Worm (Caenorhabditis elegans) whole organism, L2 larva: ENCODE results near the gene W08F4.1.
"Not testable (repeated sequence)": the region's sequence is repeated elsewhere in the genome, so short reads cannot be mapped to it uniquely, and the experiment has no call there.

Experiments used
- C34F6.9 ChIP-seq: fragments of 150-350 bp; optimal IDR thresholded peaks from 2 replicates; lab custom pipeline; 2014; ENCODE audit warnings: missing biosample characterization, missing genetic modification characterization
- F13H6.1 ChIP-seq: sonication (generic microtip); optimal IDR thresholded peaks from 2 replicates; lab custom pipeline; 2016; ENCODE audit warnings: missing genetic modification characterization, missing compliant biosample characterization
- R02D3.7 ChIP-seq: fragments of 150-350 bp; optimal IDR thresholded peaks from 2 replicates; lab custom pipeline; 2014; ENCODE audit warnings: missing biosample characterization, missing genetic modification characterization
- Y55F3AM.14 ChIP-seq: fragments of 200-800 bp; sonication (Bioruptor generic); optimal IDR thresholded peaks from 2 replicates; lab custom pipeline; 2018; ENCODE audit warnings: mild to moderate bottlenecking, missing genetic modification characterization, missing compliant biosample characterization
- alr-1 ChIP-seq: fragments of 150-350 bp; optimal IDR thresholded peaks from 2 replicates; lab custom pipeline; 2014; ENCODE audit warnings: missing biosample characterization, missing genetic modification characterization
- ama-1 ChIP-seq: fragments of 150-350 bp; optimal IDR thresholded peaks from 2 replicates; lab custom pipeline; 2018; ENCODE audit warnings: inconsistent platforms
- ceh-16 ChIP-seq: fragments of 150-350 bp; optimal IDR thresholded peaks from 2 replicates; lab custom pipeline; 2014; ENCODE audit warnings: missing biosample characterization, missing genetic modification characterization
- crh-2 ChIP-seq: sonication (generic microtip); optimal IDR thresholded peaks from 2 replicates; lab custom pipeline; 2017; ENCODE audit warnings: missing biosample characterization, missing genetic modification characterization
- dmd-4 ChIP-seq: sonication (generic microtip); optimal IDR thresholded peaks from 2 replicates; lab custom pipeline; 2017; ENCODE audit warnings: missing biosample characterization, missing genetic modification characterization
- egl-27 ChIP-seq: sonication (generic microtip); optimal IDR thresholded peaks from 3 replicates; lab custom pipeline; 2017; ENCODE audit warnings: missing biosample characterization, missing genetic modification reagents, missing genetic modification characterization
- elt-1 ChIP-seq: fragments of 150-350 bp; optimal IDR thresholded peaks from 2 replicates; lab custom pipeline; 2014; ENCODE audit warnings: missing biosample characterization, missing genetic modification characterization
- elt-3 ChIP-seq: sonication (generic microtip); optimal IDR thresholded peaks from 2 replicates; lab custom pipeline; 2017; ENCODE audit warnings: missing biosample characterization, missing genetic modification characterization
- fos-1 ChIP-seq: fragments of 150-350 bp; optimal IDR thresholded peaks from 2 replicates; lab custom pipeline; 2014; ENCODE audit warnings: missing biosample characterization, missing genetic modification characterization
- gmeb-1 ChIP-seq: fragments of 150-350 bp; optimal IDR thresholded peaks from 2 replicates; lab custom pipeline; 2014; ENCODE audit warnings: missing biosample characterization, missing genetic modification characterization
- lin-11 ChIP-seq: fragments of 150-350 bp; sonication (generic microtip); optimal IDR thresholded peaks from 2 replicates; lab custom pipeline; 2014; ENCODE audit warnings: missing biosample characterization, missing genetic modification characterization, inconsistent platforms, mixed read lengths
- lin-13 ChIP-seq: fragments of 150-350 bp; optimal IDR thresholded peaks from 2 replicates; lab custom pipeline; 2014; ENCODE audit warnings: missing biosample characterization, missing genetic modification reagents, missing genetic modification characterization
- lin-39 ChIP-seq: fragments of 150-350 bp; optimal IDR thresholded peaks from 2 replicates; lab custom pipeline; 2014; ENCODE audit warnings: missing biosample characterization, missing genetic modification reagents, missing genetic modification characterization
- mab-5 ChIP-seq: fragments of 150-350 bp; optimal IDR thresholded peaks from 2 replicates; lab custom pipeline; 2014; ENCODE audit warnings: missing biosample characterization, missing genetic modification characterization
- nhr-10 ChIP-seq: sonication (generic microtip); optimal IDR thresholded peaks from 2 replicates; lab custom pipeline; 2017; ENCODE audit warnings: missing biosample characterization, missing genetic modification characterization
- nhr-11 ChIP-seq: fragments of 150-350 bp; optimal IDR thresholded peaks from 2 replicates; lab custom pipeline; 2014; ENCODE audit warnings: missing biosample characterization, missing genetic modification characterization
- nhr-129 ChIP-seq: fragments of 150-350 bp; optimal IDR thresholded peaks from 2 replicates; lab custom pipeline; 2014; ENCODE audit warnings: missing biosample characterization, missing genetic modification characterization
- nhr-21 ChIP-seq: fragments of 150-350 bp; optimal IDR thresholded peaks from 2 replicates; lab custom pipeline; 2014; ENCODE audit warnings: missing biosample characterization, missing genetic modification characterization
- peb-1 ChIP-seq: fragments of 150-350 bp; optimal IDR thresholded peaks from 2 replicates; lab custom pipeline; 2014; ENCODE audit warnings: missing biosample characterization, missing genetic modification characterization
- sem-4 ChIP-seq: fragments of 150-350 bp; optimal IDR thresholded peaks from 2 replicates; lab custom pipeline; 2014; ENCODE audit warnings: missing biosample characterization, missing genetic modification reagents, missing genetic modification characterization
- unc-39 ChIP-seq: fragments of 150-350 bp; optimal IDR thresholded peaks from 2 replicates; lab custom pipeline; 2014; ENCODE audit warnings: missing biosample characterization, missing genetic modification characterization
- unc-55 ChIP-seq: fragments of 150-350 bp; sonication (generic microtip); optimal IDR thresholded peaks from 3 replicates; lab custom pipeline; 2014; ENCODE audit warnings: missing biosample characterization, missing genetic modification reagents, missing genetic modification characterization
- zag-1 ChIP-seq: fragments of 150-350 bp; optimal IDR thresholded peaks from 2 replicates; lab custom pipeline; 2014; ENCODE audit warnings: missing biosample characterization, missing genetic modification characterization
- ztf-1 ChIP-seq: fragments of 200-800 bp; sonication (Bioruptor generic); conservative IDR thresholded peaks from 2 replicates; pipeline ENCODE4 v1.3.6; 2022; ENCODE audit warnings: missing genetic modification characterization, missing compliant biosample characterization
- ztf-11 ChIP-seq: sonication (generic microtip); optimal IDR thresholded peaks from 2 replicates; lab custom pipeline; 2017; ENCODE audit warnings: missing biosample characterization, missing genetic modification characterization
- ztf-4 ChIP-seq: fragments of 150-350 bp; optimal IDR thresholded peaks from 2 replicates; lab custom pipeline; 2014; ENCODE audit warnings: missing biosample characterization, missing genetic modification characterization

The W08F4.1 gene

DNA sequence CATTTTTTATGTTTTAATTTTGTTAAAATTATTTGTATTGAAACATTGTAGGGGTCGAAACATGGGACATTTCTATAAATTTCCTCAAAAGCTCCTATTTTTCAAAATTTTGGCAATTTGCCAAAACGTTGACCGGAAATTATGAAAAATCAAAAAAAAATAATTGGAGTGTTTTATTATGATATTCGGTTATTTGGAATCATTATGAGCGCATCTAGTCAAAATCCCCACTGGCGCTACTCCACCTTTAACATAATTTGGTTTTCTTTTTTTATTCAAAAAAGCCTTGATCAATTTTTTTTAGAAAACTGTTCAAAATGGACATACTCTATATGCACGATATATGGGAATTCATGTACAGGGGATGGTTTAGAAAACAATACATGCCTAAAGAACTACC, 11.9 kb downstream of the W08F4.1 start, which contains the start of gene W04H10.2:
Gene W04H10.2, plus strand, starts transcription at position 301 of the 400 bp plus-strand sequence.
- TF ChIP-seq ama-1 (lab: Kevin White, UChicago) (no peak), unc-39 (tag; lab: Kevin White, UChicago) (no peak), ceh-16 (tag; lab: Kevin White, UChicago) (no peak), elt-1 (tag; lab: Kevin White, UChicago) (no peak), C34F6.9 (tag; lab: Kevin White, UChicago) (no peak), lin-11 (tag; lab: Kevin White, UChicago) (no peak), ztf-4 (tag; lab: Kevin White, UChicago) (no peak), ztf-1 (no peak), ztf-11 (tag; lab: Kevin White, UChicago) (no peak), peb-1 (no peak), unc-55 (GFP tag; lab: Kevin White, UChicago) (no peak), F13H6.1 (no peak), nhr-11 (tag; lab: Kevin White, UChicago) (no peak), dmd-4 (no peak), nhr-129 (tag; lab: Kevin White, UChicago) (no peak)

DNA sequence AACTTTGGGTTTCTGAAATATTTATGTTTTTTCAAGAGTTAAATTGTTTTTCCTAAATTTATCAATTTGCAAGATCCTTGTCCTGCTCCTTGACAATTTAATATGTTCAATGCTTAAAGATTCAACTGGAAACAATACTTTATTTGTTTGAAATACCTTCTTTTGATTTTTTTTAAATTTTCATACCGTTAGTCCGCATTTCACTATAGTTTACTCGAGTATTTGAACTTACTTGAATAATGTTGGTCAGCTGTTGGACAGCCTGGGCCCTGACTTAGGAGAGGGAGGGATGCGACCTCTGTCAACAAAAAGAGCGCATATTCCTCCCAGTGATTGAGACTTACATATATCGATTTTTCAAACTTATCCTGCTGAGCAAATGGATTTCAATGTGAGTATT, 12.7 kb downstream of the W08F4.1 start, which contains the start of gene W04H10.5:
Gene W04H10.5, plus strand, starts transcription at position 301 of the 400 bp plus-strand sequence.
- TF ChIP-seq lin-11 (tag; lab: Kevin White, UChicago): no peak
- TF ChIP-seq nhr-21 (tag; lab: Kevin White, UChicago): no peak
- no peak for TF ChIP-seq C34F6.9 (tag; lab: Kevin White, UChicago)
- TF ChIP-seq peb-1: no peak
- no peak for TF ChIP-seq sem-4 (tag; lab: Kevin White, UChicago)
- no peak for TF ChIP-seq crh-2
- TF ChIP-seq lin-39 (tag; lab: Kevin White, UChicago): no peak
- no peak for TF ChIP-seq zag-1 (tag; lab: Kevin White, UChicago)
- TF ChIP-seq R02D3.7 (tag; lab: Kevin White, UChicago): no peak
- TF ChIP-seq ztf-11 (tag; lab: Kevin White, UChicago): no peak
- no peak for TF ChIP-seq ceh-16 (tag; lab: Kevin White, UChicago)
- no peak for TF ChIP-seq dmd-4
- no peak for TF ChIP-seq egl-27 (tag; lab: Kevin White, UChicago)

DNA sequence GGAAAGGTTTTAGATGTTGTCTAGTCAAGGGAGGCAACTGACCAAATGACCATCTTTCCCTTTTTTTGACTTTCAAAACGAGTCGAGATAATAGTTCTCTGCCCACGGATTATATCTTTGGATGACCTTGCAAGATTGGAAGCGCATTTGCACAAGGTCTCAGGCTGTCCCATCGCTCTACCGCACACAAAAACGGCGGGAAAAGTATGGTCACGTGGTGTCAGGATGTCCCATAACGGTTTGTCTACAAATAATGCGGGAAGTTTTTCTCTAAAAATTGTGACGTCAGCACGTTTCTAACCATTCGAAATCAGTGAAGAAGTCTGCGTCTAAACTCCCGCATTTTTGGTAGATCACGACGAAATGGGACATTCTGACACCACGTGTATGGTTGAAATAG, 15.0 kb downstream of the W08F4.1 start, which contains the start of gene W04H10.6:
Gene W04H10.6, minus strand, starts transcription at position 101 of the 400 bp plus-strand sequence.
- TF ChIP-seq lin-11 (tag; lab: Kevin White, UChicago): no peak
- TF ChIP-seq sem-4 (tag; lab: Kevin White, UChicago): no peak
- TF ChIP-seq nhr-10 (tag; lab: Kevin White, UChicago): no peak
- TF ChIP-seq lin-13 (GFP tag; lab: Kevin White, UChicago): no peak
- TF ChIP-seq, all 48 proteins: peak for 0

DNA sequence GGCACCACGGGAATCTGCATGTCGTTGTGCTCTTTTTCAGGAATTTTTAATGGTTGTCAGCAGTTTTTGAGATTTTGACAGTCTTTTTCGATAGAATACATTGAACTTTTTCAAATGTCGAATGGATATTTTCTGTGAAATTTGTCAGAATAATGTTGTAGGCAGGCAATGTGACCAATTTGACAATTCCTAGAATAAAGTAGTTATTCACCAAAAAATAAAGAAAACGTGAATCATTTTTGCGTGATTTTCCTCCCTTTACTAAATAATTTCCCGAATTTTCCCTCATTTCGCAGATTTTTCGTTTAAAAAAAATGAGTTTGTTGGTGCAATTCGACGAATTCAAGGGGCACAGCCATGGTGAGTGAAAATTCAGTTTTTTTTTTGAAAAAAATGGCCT, 15.4 kb downstream of the W08F4.1 start, which contains the start of gene W04H10.1:
Gene W04H10.1, plus strand, starts transcription at position 301 of the 400 bp plus-strand sequence.
- TF ChIP-seq zag-1 (tag; lab: Kevin White, UChicago) (no peak), F13H6.1 (no peak)

DNA sequence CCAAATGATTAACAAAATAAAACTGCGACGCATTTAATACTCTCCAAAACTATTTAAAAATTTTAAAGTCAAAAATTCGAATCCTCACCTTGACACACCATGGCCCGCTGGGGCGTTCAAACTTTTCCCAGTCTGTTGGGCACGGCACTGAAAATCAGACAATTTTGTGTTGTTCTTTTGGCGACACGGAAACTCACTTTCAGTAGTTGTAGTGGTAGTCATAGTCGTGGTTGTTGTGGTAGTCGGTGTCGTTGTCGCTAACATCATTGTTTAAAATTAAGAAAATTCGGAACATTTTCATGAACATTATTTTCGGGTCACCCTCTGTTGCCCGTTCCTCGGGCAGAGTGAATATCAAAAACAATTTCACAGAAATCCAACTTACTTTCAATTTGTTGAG, 19.0 kb downstream of the W08F4.1 start, which contains the start of gene clec-118:
Gene clec-118, minus strand, starts transcription at position 101 of the 400 bp plus-strand sequence.
- TF ChIP-seq alr-1 (tag; lab: Kevin White, UChicago); Y55F3AM.14 (GFP tag; lab: Kevin White, UChicago); C34F6.9 (tag; lab: Kevin White, UChicago): not testable (repeated sequence)
- TF ChIP-seq, all 48 proteins: peak for 0; not testable (repeated sequence) for 48

DNA sequence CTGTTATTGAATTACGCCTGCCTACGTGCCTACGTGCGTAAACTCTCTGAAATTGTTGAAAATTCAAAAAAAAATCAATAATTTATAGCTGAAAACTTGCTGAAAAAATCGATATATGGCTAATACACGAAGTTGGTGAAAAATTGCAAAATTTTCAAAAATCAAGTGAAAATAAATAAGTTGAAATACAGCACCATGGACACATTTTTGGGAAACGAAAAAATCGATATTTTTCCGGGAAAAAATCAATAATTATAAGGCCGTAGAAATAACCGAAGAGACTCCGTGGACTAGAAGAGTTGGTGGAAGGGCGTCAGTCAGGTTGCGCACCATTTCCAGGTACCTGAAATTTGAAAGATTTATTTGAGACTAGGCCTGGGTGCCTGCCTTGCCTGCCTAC, 21.4 kb downstream of the W08F4.1 start:
- TF ChIP-seq zag-1 (tag; lab: Kevin White, UChicago) (no peak), ceh-16 (tag; lab: Kevin White, UChicago) (no peak), elt-3 (tag; lab: Kevin White, UChicago) (no peak), nhr-10 (tag; lab: Kevin White, UChicago) (no peak), lin-13 (GFP tag; lab: Kevin White, UChicago) (no peak), nhr-129 (tag; lab: Kevin White, UChicago) (no peak), fos-1 (tag; lab: Kevin White, UChicago) (no peak), mab-5 (tag; lab: Kevin White, UChicago) (no peak), F13H6.1 (no peak), gmeb-1 (tag; lab: Kevin White, UChicago) (no peak)
